Worm (Caenorhabditis elegans): ENCODE results near the gene fipr-7.

DNA sequence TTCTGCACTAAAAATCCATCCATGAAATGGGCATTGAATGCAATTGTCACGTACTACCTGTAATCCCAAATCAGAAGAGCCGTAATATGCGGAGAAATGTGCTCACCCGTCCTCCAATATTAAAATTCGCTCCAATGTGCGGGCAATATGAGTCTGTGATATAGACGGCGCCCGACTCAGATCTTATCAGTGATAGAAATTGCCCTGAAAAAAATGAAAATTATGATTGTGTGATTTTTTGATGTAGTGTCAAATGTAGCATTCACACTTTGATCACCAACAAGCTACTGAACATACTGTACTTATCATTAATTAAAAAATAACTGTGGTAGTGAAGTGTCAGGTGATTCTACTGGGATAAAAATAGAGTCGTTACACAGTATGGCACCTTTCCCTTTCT lies 5.0 kb upstream of the fipr-7 start:
- TF ChIP-seq fax-1 (tag; optimal IDR thresholded peaks at IDR 0.05): no peak
- no peak for TF ChIP-seq mec-3 (tag; optimal IDR thresholded peaks at IDR 0.05; ENCODE audit: borderline replicate concordance)
- no peak for TF ChIP-seq tbx-7 (tag; optimal IDR thresholded peaks at IDR 0.05)
- no peak for TF ChIP-seq nhr-11 (tag; optimal IDR thresholded peaks at IDR 0.05)
- no peak for TF ChIP-seq ama-1 (optimal IDR thresholded peaks at IDR 0.05)
- no peak for TF ChIP-seq lin-11 (tag; optimal IDR thresholded peaks at IDR 0.05)
- TF ChIP-seq odd-2 (tag; optimal IDR thresholded peaks at IDR 0.05): no peak
- TF ChIP-seq elt-4 (tag; optimal IDR thresholded peaks at IDR 0.05): no peak
- no peak for TF ChIP-seq pag-3 (tag; optimal IDR thresholded peaks at IDR 0.05; ENCODE audit: borderline replicate concordance)
- no peak for TF ChIP-seq ceh-9 (tag; optimal IDR thresholded peaks at IDR 0.05)

All from whole organism, late embryonic.